Worm (Caenorhabditis elegans): ENCODE measurements around the gene F09F9.3.

DNA sequence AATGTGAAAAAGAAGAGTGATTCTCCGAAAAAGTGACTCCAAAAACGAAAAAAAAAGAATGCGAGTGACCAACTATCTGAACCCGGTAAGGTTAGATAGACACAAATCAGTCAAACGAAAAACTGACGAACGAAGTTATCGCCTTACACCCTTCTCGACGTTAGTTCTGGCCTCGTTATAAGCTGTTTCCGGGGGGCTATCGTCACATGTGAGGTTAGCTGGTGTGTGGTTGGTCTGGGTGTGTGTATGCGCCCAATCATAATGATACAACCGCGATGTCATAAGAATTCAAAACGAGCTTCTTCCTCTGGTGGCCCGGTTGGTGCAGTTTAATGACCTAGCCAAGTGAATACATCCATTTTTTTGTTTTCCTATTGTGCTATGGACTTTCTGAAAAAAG, 35.3 kb downstream of the F09F9.3 start:
- TF ChIP-seq ama-1 (optimal IDR thresholded peaks at IDR 0.05) (no peak), B0310.2 (tag; optimal IDR thresholded peaks at IDR 0.05) (no peak), hnd-1 (tag; optimal IDR thresholded peaks at IDR 0.05) (no peak), ceh-13 (GFP tag; optimal IDR thresholded peaks at IDR 0.05) (no peak), scrt-1 (GFP tag; IDR thresholded peaks at IDR 0.05) (no peak), ceh-36 (tag; optimal IDR thresholded peaks at IDR 0.05) (no peak), hmbx-1 (tag; optimal IDR thresholded peaks at IDR 0.05) (no peak), flt-1 (GFP tag; IDR thresholded peaks at IDR 0.05) (no peak)
